Worm (Caenorhabditis elegans): ENCODE measurements around the gene idpb-4.

DNA sequence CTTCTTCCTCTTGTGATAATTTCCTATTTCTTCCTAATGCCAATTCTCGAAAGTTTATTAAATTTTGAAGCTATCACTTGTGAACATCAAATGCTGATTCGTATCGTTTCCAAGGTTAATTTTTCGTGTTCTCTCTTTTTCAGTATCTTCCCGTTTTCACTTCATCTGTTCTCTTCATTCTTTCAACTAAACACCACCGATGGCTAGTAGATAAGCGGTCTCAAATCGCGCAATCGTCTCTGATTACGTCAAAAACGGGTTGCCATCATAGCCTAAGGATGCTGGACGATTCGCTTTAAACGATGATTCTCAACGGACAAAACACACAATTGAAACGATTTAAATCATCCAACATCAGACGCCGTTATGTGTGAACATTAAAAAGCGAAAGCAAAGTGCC lies 19.8 kb downstream of the idpb-4 start:
- TF ChIP-seq ets-7 (tag; optimal IDR thresholded peaks at IDR 0.05) = no peak
- no peak for TF ChIP-seq ceh-36 (tag; optimal IDR thresholded peaks at IDR 0.05)
- TF ChIP-seq scrt-1 (GFP tag; IDR thresholded peaks at IDR 0.05) = no peak
- no peak for TF ChIP-seq tra-4 (tag; optimal IDR thresholded peaks at IDR 0.05)
- TF ChIP-seq aly-1 (tag; optimal IDR thresholded peaks at IDR 0.05) = no peak
- TF ChIP-seq pes-1 (GFP tag; IDR thresholded peaks at IDR 0.05) = no peak
- TF ChIP-seq ama-1 (optimal IDR thresholded peaks at IDR 0.05) = no peak

Measured in whole organism, early embryonic.